Fruit fly (Drosophila melanogaster) whole organism, embryonic: ENCODE results near the gene CG33932.

ENCODE experiments used
- Bteb2 ChIP-seq: fragments of 200-800 bp; sonication (Bioruptor generic); optimal IDR thresholded peaks from 2 replicates; lab custom pipeline; 2016; ENCODE audit warnings: missing biosample characterization, missing genetic modification characterization
- CG10209 ChIP-seq: fragments of 200-800 bp; sonication (Bioruptor generic); optimal IDR thresholded peaks from 3 replicates; lab custom pipeline; 2017; ENCODE audit warnings: missing biosample characterization, mild to moderate bottlenecking, missing genetic modification characterization, missing genetic modification reagents
- CG1024 ChIP-seq: fragments of 200-800 bp; sonication (Bioruptor generic); IDR thresholded peaks from 2 replicates; pipeline ENCODE4 v1.3.6; 2022; ENCODE audit warnings: missing biosample characterization, missing genetic modification characterization
- CG13424 ChIP-seq: fragments of 200-800 bp; sonication (Bioruptor generic); optimal IDR thresholded peaks from 2 replicates; lab custom pipeline; 2019; ENCODE audit warnings: missing biosample characterization, mild to moderate bottlenecking, missing genetic modification characterization, moderate library complexity
- CG14050 ChIP-seq: fragments of 200-800 bp; sonication (Bioruptor generic); IDR thresholded peaks from 3 replicates; pipeline ENCODE4 v1.3.6; 2022; ENCODE audit warnings: missing biosample characterization, missing genetic modification characterization
- CG1603 ChIP-seq: fragments of 200-800 bp; sonication (Bioruptor generic); optimal IDR thresholded peaks from 2 replicates; lab custom pipeline; 2019; ENCODE audit warnings: missing biosample characterization, mild to moderate bottlenecking, missing genetic modification characterization, moderate library complexity
- CG1647 ChIP-seq: fragments of 200-800 bp; sonication (Bioruptor generic); optimal IDR thresholded peaks from 3 replicates; lab custom pipeline; 2016; ENCODE audit warnings: missing biosample characterization, missing genetic modification characterization
- CG17568 ChIP-seq: fragments of 200-800 bp; sonication (Bioruptor generic); optimal IDR thresholded peaks from 2 replicates; lab custom pipeline; 2018; ENCODE audit warnings: missing biosample characterization, mild to moderate bottlenecking, missing genetic modification characterization, moderate library complexity
- CG3163 ChIP-seq: fragments of 200-800 bp; sonication (Bioruptor generic); optimal IDR thresholded peaks from 3 replicates; lab custom pipeline; 2016; ENCODE audit warnings: missing biosample characterization, missing genetic modification characterization
- CG3995 ChIP-seq: fragments of 200-800 bp; sonication (Bioruptor generic); optimal IDR thresholded peaks from 3 replicates; lab custom pipeline; 2016; ENCODE audit warnings: missing biosample characterization, missing genetic modification characterization
- CG4730 ChIP-seq: fragments of 200-800 bp; sonication (Bioruptor generic); IDR thresholded peaks from 2 replicates; pipeline ENCODE4 v1.3.6; 2022; ENCODE audit warnings: missing biosample characterization, missing genetic modification characterization
- CG6765 ChIP-seq: fragments of 200-800 bp; sonication (Bioruptor generic); optimal IDR thresholded peaks from 3 replicates; lab custom pipeline; 2017; ENCODE audit warnings: missing biosample characterization, mild to moderate bottlenecking, missing genetic modification characterization
- CG7987 ChIP-seq: fragments of 200-800 bp; sonication (Bioruptor generic); optimal IDR thresholded peaks from 2 replicates; lab custom pipeline; 2018; ENCODE audit warnings: missing biosample characterization, mild to moderate bottlenecking, missing genetic modification characterization, moderate library complexity
- CG9797 ChIP-seq: fragments of 200-800 bp; sonication (Bioruptor generic); optimal IDR thresholded peaks from 3 replicates; lab custom pipeline; 2018; ENCODE audit warnings: missing biosample characterization, mild to moderate bottlenecking, missing genetic modification characterization
- CHES-1-like ChIP-seq: fragments of 200-800 bp; sonication (Bioruptor generic); optimal IDR thresholded peaks from 2 replicates; lab custom pipeline; 2016; ENCODE audit warnings: missing biosample characterization, missing genetic modification characterization
- D19A ChIP-seq: fragments of 200-800 bp; optimal IDR thresholded peaks from 3 replicates; lab custom pipeline; 2019; ENCODE audit warnings: missing biosample characterization, mild to moderate bottlenecking, missing genetic modification characterization, moderate library complexity
- Dp ChIP-seq: fragments of 200-800 bp; sonication (Bioruptor generic); optimal IDR thresholded peaks from 2 replicates; lab custom pipeline; 2018; ENCODE audit warnings: missing biosample characterization, mild to moderate bottlenecking, missing genetic modification characterization, moderate library complexity
- E2f2 ChIP-seq: fragments of 200-800 bp; sonication (Bioruptor generic); IDR thresholded peaks from 2 replicates; pipeline ENCODE4 v1.3.6; 2022; ENCODE audit warnings: missing biosample characterization, missing genetic modification characterization
- H15 ChIP-seq: fragments of 200-800 bp; sonication (Bioruptor generic); IDR thresholded peaks from 3 replicates; pipeline ENCODE4 v1.3.6; 2022; ENCODE audit warnings: missing biosample characterization, missing genetic modification characterization
- Nf-YB ChIP-seq: fragments of 200-800 bp; sonication (Bioruptor generic); optimal IDR thresholded peaks from 3 replicates; lab custom pipeline; 2019; ENCODE audit warnings: missing biosample characterization, mild to moderate bottlenecking, missing genetic modification characterization, moderate library complexity
- Sry-δ ChIP-seq: fragments of 200-800 bp; sonication (Bioruptor generic); optimal IDR thresholded peaks from 2 replicates; lab custom pipeline; 2016; ENCODE audit warnings: missing biosample characterization, missing genetic modification characterization
- Stat92E ChIP-seq, 3 experiments: fragments of >200 bp in 2 of 3; fragments of 200-800 bp in 1 of 3; sonication (Bioruptor generic) in 1 of 3; optimal IDR thresholded peaks; 2 replicates each; lab custom pipeline; 2017 to 2019; ENCODE audit warnings: missing biosample characterization in 3 of 3, missing genetic modification characterization in 3 of 3, mild to moderate bottlenecking in 1 of 3, moderate library complexity in 1 of 3
- Usf ChIP-seq: fragments of 200-800 bp; sonication (Bioruptor generic); optimal IDR thresholded peaks from 2 replicates; lab custom pipeline; 2017; ENCODE audit warnings: missing genotype, missing biosample characterization, missing genetic modification characterization
- ab ChIP-seq: fragments of 200-800 bp; sonication (Bioruptor generic); optimal IDR thresholded peaks from 2 replicates; lab custom pipeline; 2016; ENCODE audit warnings: missing biosample characterization, missing genetic modification characterization
- amos ChIP-seq: fragments of 200-800 bp; sonication (Bioruptor generic); IDR thresholded peaks from 2 replicates; pipeline ENCODE4 v1.3.6; 2022; ENCODE audit warnings: missing biosample characterization, missing genetic modification characterization; ENCODE audit not compliant: partially characterized antibody
- bsh ChIP-seq, 2 experiments: fragments of 200-800 bp; sonication (Bioruptor generic); optimal IDR thresholded peaks; 2 replicates each; lab custom pipeline; 2017 to 2018; ENCODE audit warnings: mild to moderate bottlenecking in 2 of 2, missing biosample characterization in 2 of 2, missing genetic modification characterization in 2 of 2, moderate library complexity in 1 of 2
- cad ChIP-seq: fragments of >200 bp; optimal IDR thresholded peaks from 2 replicates; lab custom pipeline; 2017; ENCODE audit warnings: missing biosample characterization, missing genetic modification characterization
- chm ChIP-seq: fragments of 200-800 bp; sonication (Bioruptor generic); IDR thresholded peaks from 2 replicates; pipeline ENCODE4 v1.3.6; 2022; ENCODE audit warnings: missing biosample characterization, missing genetic modification characterization
- corto ChIP-seq: fragments of 200-800 bp; sonication (Bioruptor generic); optimal IDR thresholded peaks from 2 replicates; lab custom pipeline; 2016; ENCODE audit warnings: missing biosample characterization, mild to moderate bottlenecking, missing genetic modification characterization, moderate library complexity
- da ChIP-seq: fragments of 200-800 bp; sonication (Bioruptor generic); optimal IDR thresholded peaks from 2 replicates; lab custom pipeline; 2016; ENCODE audit warnings: missing biosample characterization, missing genetic modification characterization
- dm ChIP-seq: fragments of 200-800 bp; sonication (Bioruptor generic); optimal IDR thresholded peaks from 3 replicates; lab custom pipeline; 2016; ENCODE audit warnings: missing biosample characterization, missing genetic modification characterization
- dmrt99B ChIP-seq: fragments of 200-800 bp; sonication (Bioruptor generic); optimal IDR thresholded peaks from 2 replicates; lab custom pipeline; 2018; ENCODE audit warnings: missing biosample characterization, mild to moderate bottlenecking, missing genetic modification characterization, moderate library complexity
- gem ChIP-seq: fragments of 200-800 bp; sonication (Bioruptor generic); optimal IDR thresholded peaks from 2 replicates; lab custom pipeline; 2019; ENCODE audit warnings: missing biosample characterization, mild to moderate bottlenecking, missing genetic modification characterization, moderate library complexity
- gfzf ChIP-seq: fragments of 200-800 bp; sonication (Bioruptor generic); optimal IDR thresholded peaks from 2 replicates; lab custom pipeline; 2016; ENCODE audit warnings: missing biosample characterization, mild to moderate bottlenecking, missing genetic modification characterization, moderate library complexity
- grau ChIP-seq: fragments of 200-800 bp; optimal IDR thresholded peaks from 3 replicates; lab custom pipeline; 2019; ENCODE audit warnings: missing biosample characterization, mild to moderate bottlenecking, missing genetic modification characterization, moderate library complexity
- gsb-n ChIP-seq: fragments of 200-800 bp; sonication (Bioruptor generic); optimal IDR thresholded peaks from 3 replicates; lab custom pipeline; 2018; ENCODE audit warnings: missing biosample characterization, mild to moderate bottlenecking, missing genetic modification characterization
- hkb ChIP-seq, 2 experiments: fragments of 200-800 bp in 1 of 2; fragments of >200 bp in 1 of 2; sonication (Bioruptor generic) in 1 of 2; IDR thresholded peaks in 1 of 2; optimal IDR thresholded peaks in 1 of 2; 2 replicates each; pipeline versions ENCODE4 v1.3.6 to Lab custom; 2017 to 2022; ENCODE audit warnings: missing biosample characterization in 1 of 2, missing genetic modification characterization in 1 of 2
- inv ChIP-seq: fragments of 200-800 bp; sonication (Bioruptor generic); IDR thresholded peaks from 2 replicates; pipeline ENCODE4 v1.3.6; 2022; ENCODE audit warnings: missing biosample characterization, missing genetic modification characterization; ENCODE audit not compliant: partially characterized antibody
- lab ChIP-seq: fragments of 200-800 bp; sonication (Bioruptor generic); optimal IDR thresholded peaks from 3 replicates; lab custom pipeline; 2017; ENCODE audit warnings: missing biosample characterization, missing genetic modification characterization, mild to moderate bottlenecking, moderate library complexity, missing genetic modification reagents
- mld ChIP-seq: fragments of 200-800 bp; sonication (Bioruptor generic); IDR thresholded peaks from 3 replicates; pipeline ENCODE4 v1.3.6; 2022; ENCODE audit warnings: missing biosample characterization, missing genetic modification characterization; ENCODE audit not compliant: partially characterized antibody
- otp ChIP-seq: fragments of 200-800 bp; sonication (Bioruptor generic); IDR thresholded peaks from 3 replicates; pipeline ENCODE4, ENCODE4 v1.3.6; 2022; ENCODE audit warnings: missing biosample characterization, missing genetic modification characterization
- pan ChIP-seq, 4 experiments: fragments of >200 bp in 3 of 4; fragments of 200-800 bp in 1 of 4; sonication (Bioruptor generic) in 1 of 4; optimal IDR thresholded peaks in 3 of 4; IDR thresholded peaks in 1 of 4; 2 replicates each; pipeline versions ENCODE4 v1.3.6 to Lab custom; 2017 to 2022; ENCODE audit warnings: missing biosample characterization in 2 of 4, missing genetic modification characterization in 2 of 4, mixed read lengths in 1 of 4
- psq ChIP-seq: fragments of 200-800 bp; sonication (Bioruptor generic); optimal IDR thresholded peaks from 2 replicates; lab custom pipeline; 2017; ENCODE audit warnings: missing biosample characterization, missing genetic modification characterization
- pzg ChIP-seq: fragments of 200-800 bp; sonication (Bioruptor generic); optimal IDR thresholded peaks from 3 replicates; lab custom pipeline; 2018; ENCODE audit warnings: missing biosample characterization, mild to moderate bottlenecking, missing genetic modification characterization, moderate library complexity
- slbo ChIP-seq: fragments of 200-800 bp; sonication (Bioruptor generic); IDR thresholded peaks from 2 replicates; pipeline ENCODE4 v1.3.6; 2022; ENCODE audit warnings: missing biosample characterization, missing genetic modification characterization
- zen2 ChIP-seq: fragments of 200-800 bp; sonication (Bioruptor generic); IDR thresholded peaks from 3 replicates; pipeline ENCODE4 v1.3.6; 2022; ENCODE audit warnings: missing biosample characterization, missing genetic modification characterization; ENCODE audit not compliant: partially characterized antibody
- zfh2 ChIP-seq: fragments of 200-800 bp; sonication (Bioruptor generic); optimal IDR thresholded peaks from 2 replicates; lab custom pipeline; 2016; ENCODE audit warnings: missing biosample characterization, missing genetic modification characterization

The CG33932 gene

dm6 chrX:19694792-19695558, 49.3 kb upstream of the CG33932 start, which contains the start of gene CG14229 (continued):
- peak in 1 of 2 experiments; percentile 11 for TF ChIP-seq bsh (GFP tag; optimal IDR thresholded peaks at IDR 0.05; lab: Kevin White, UChicago)
- no peak for TF ChIP-seq CHES-1-like (GFP tag; lab: Kevin White, UChicago)
- no peak for TF ChIP-seq Stat92E (GFP tag; optimal IDR thresholded peaks at IDR 0.05; lab: Kevin White, UChicago)
- TF ChIP-seq CG1647 (GFP tag; lab: Kevin White, UChicago): no peak
- TF ChIP-seq slbo (GFP tag; lab: Robert Waterston, UW): peak; percentile 38
- no peak for TF ChIP-seq CG7987
- TF ChIP-seq CG17568 (GFP tag; lab: Kevin White, UChicago): no peak
- no peak for TF ChIP-seq E2f2 (GFP tag; lab: Robert Waterston, UW)
- peak; percentile 69 for TF ChIP-seq gfzf (GFP tag; lab: Kevin White, UChicago)
- peak; percentile 3 for TF ChIP-seq Sry-δ (GFP tag; lab: Kevin White, UChicago)
- TF ChIP-seq CG13424 (tag; lab: Kevin White, UChicago): no peak
- no peak for TF ChIP-seq CG3163 (GFP tag; lab: Kevin White, UChicago)
- TF ChIP-seq cad (GFP tag; lab: Kevin White, UChicago): no peak
- no peak for TF ChIP-seq corto (GFP tag; lab: Kevin White, UChicago)
- TF ChIP-seq da (GFP tag; lab: Kevin White, UChicago): no peak
- TF ChIP-seq CG4730 (GFP tag; lab: Robert Waterston, UW): peak; percentile 40; the same call in 1 of the 2 replicates
- TF ChIP-seq D19A (tag; lab: Kevin White, UChicago): peak; percentile 75
- no peak for TF ChIP-seq Bteb2 (GFP tag; lab: Kevin White, UChicago)
- TF ChIP-seq psq: no peak
- TF ChIP-seq hkb (optimal IDR thresholded peaks at IDR 0.05; lab: Kevin White, UChicago): no peak
- TF ChIP-seq hkb (GFP tag; IDR thresholded peaks at IDR 0.05; lab: Robert Waterston, UW): 0 out of 2 replicates have a peak, but pooled peaks have one; percentile 26
- TF ChIP-seq dmrt99B: peak; percentile 7
- TF ChIP-seq dm (GFP tag; lab: Kevin White, UChicago): no peak
- TF ChIP-seq grau (tag; lab: Kevin White, UChicago): no peak
- TF ChIP-seq pan (optimal IDR thresholded peaks at IDR 0.05; lab: Kevin White, UChicago): no peak
- peak in 1 of 2 experiments; percentile 50 for TF ChIP-seq pan (GFP tag; optimal IDR thresholded peaks at IDR 0.05 in 1 of 2, IDR thresholded peaks at IDR 0.05 in 1 of 2)
- peak; percentile 78 for TF ChIP-seq CG3995 (GFP tag; lab: Kevin White, UChicago)
- TF ChIP-seq Nf-YB: no peak
- peak; percentile 13; the same call in 1 of the 3 replicates for TF ChIP-seq CG14050 (GFP tag; lab: Robert Waterston, UW)
- TF ChIP-seq gem (tag; lab: Kevin White, UChicago): peak; percentile 38
- no peak for TF ChIP-seq CG1024 (GFP tag; lab: Robert Waterston, UW)
- no peak for TF ChIP-seq gsb-n
- peak; percentile 44 for TF ChIP-seq pzg (GFP tag; lab: Kevin White, UChicago)
- TF ChIP-seq zen2: no peak
- TF ChIP-seq otp (GFP tag; lab: Robert Waterston, UW): 0 out of 3 replicates have a peak, but pooled peaks have one; percentile 21
- TF ChIP-seq amos (GFP tag; lab: Robert Waterston, UW): 0 out of 2 replicates have a peak, but pooled peaks have one; percentile 16
- TF ChIP-seq lab (GFP tag; lab: Kevin White, UChicago): peak; percentile 4
- no peak for TF ChIP-seq CG10209 (GFP tag; lab: Kevin White, UChicago)
- no peak for TF ChIP-seq Usf
- peak; percentile 35 for TF ChIP-seq CG9797
- TF ChIP-seq ab (GFP tag; lab: Kevin White, UChicago): no peak
- TF ChIP-seq Dp (GFP tag; lab: Kevin White, UChicago): peak; percentile 5
- TF ChIP-seq CG6765 (GFP tag; lab: Kevin White, UChicago): no peak
- TF ChIP-seq zfh2 (GFP tag; lab: Kevin White, UChicago): no peak
- no peak for TF ChIP-seq H15 (GFP tag; lab: Robert Waterston, UW)
- TF ChIP-seq CG1603 (tag; lab: Kevin White, UChicago): peak; percentile 9
- TF ChIP-seq mld: no peak
- no peak for TF ChIP-seq inv (GFP tag; lab: Robert Waterston, UW)
- no peak for TF ChIP-seq chm (GFP tag; lab: Robert Waterston, UW)
